Worm (Caenorhabditis elegans) whole organism, L3 larva: ENCODE results near the gene T07A5.7.

ENCODE experiments used
- R02D3.7 ChIP-seq: fragments of 150-350 bp; optimal IDR thresholded peaks from 2 replicates; lab custom pipeline; 2014; ENCODE audit warnings: missing biosample characterization, missing genetic modification characterization
- ZK546.5 ChIP-seq: sonication (generic microtip); optimal IDR thresholded peaks from 2 replicates; lab custom pipeline; 2017; ENCODE audit warnings: missing biosample characterization, missing genetic modification characterization
- ama-1 ChIP-seq: fragments of 150-350 bp; optimal IDR thresholded peaks from 2 replicates; lab custom pipeline; 2018
- ceh-9 ChIP-seq: sonication (generic microtip); optimal IDR thresholded peaks from 2 replicates; lab custom pipeline; 2018; ENCODE audit warnings: missing biosample characterization, missing genetic modification characterization
- fos-1 ChIP-seq: fragments of 150-350 bp; optimal IDR thresholded peaks from 2 replicates; lab custom pipeline; 2014; ENCODE audit warnings: missing biosample characterization, missing genetic modification characterization
- mdl-1 ChIP-seq: fragments of 150-350 bp; optimal IDR thresholded peaks from 2 replicates; lab custom pipeline; 2014; ENCODE audit warnings: missing biosample characterization, missing genetic modification characterization
- nhr-67 ChIP-seq: fragments of 150-350 bp; optimal IDR thresholded peaks from 2 replicates; lab custom pipeline; 2014; ENCODE audit warnings: missing biosample characterization, missing genetic modification characterization
- skn-1 ChIP-seq: fragments of 150-350 bp; optimal IDR thresholded peaks from 2 replicates; lab custom pipeline; 2014; ENCODE audit warnings: missing biosample characterization, missing genetic modification characterization
- snpc-4 ChIP-seq: fragments of 150-350 bp; optimal IDR thresholded peaks from 2 replicates; lab custom pipeline; 2014; ENCODE audit warnings: missing biosample characterization, missing genetic modification characterization
- unc-62 ChIP-seq: fragments of 150-350 bp; sonication (generic microtip); optimal IDR thresholded peaks from 4 replicates; lab custom pipeline; 2014; ENCODE audit warnings: missing biosample characterization, missing genetic modification reagents, missing genetic modification characterization
- ztf-11 ChIP-seq: fragments of 150-350 bp; optimal IDR thresholded peaks from 2 replicates; lab custom pipeline; 2014; ENCODE audit warnings: missing biosample characterization, missing genetic modification characterization

DNA sequence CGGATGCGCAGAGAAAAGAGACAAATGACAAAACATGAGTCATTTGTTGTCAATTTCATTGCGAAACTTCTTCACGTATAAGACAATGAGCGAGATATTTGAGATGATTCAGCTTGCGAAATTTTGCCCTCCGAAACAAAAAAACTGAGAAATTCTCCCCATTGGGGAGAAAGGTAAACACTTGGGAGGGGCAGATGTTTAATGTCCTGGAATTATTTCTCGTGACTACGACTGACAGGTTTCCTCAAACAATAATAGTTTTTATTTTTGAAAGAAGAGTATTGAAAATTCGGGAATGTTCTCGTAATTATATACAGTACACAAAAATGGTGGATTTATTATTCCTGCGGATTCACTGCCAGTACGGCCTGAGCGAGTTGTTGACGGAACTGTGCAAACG, 20.3 kb upstream of the T07A5.7 start:
- TF ChIP-seq R02D3.7 (tag; lab: Kevin White, UChicago) = no peak
- TF ChIP-seq ztf-11 (tag; lab: Kevin White, UChicago) = no peak
- TF ChIP-seq mdl-1 = no peak
- no peak for TF ChIP-seq unc-62 (GFP tag; lab: Kevin White, UChicago)
- TF ChIP-seq snpc-4 = no peak
- TF ChIP-seq skn-1 (tag; lab: Kevin White, UChicago) = no peak
- no peak for TF ChIP-seq ama-1 (lab: Kevin White, UChicago)
- TF ChIP-seq ZK546.5 (tag; lab: Kevin White, UChicago) = no peak
- TF ChIP-seq fos-1 (tag; lab: Kevin White, UChicago) = no peak
- no peak for TF ChIP-seq nhr-67 (tag; lab: Kevin White, UChicago)
- TF ChIP-seq ceh-9 = no peak
